Fruit fly (Drosophila melanogaster) whole organism, adult: ENCODE data around the gene spri.

Source experiments
- CG11617 ChIP-seq: fragments of 200-800 bp; sonication (Bioruptor generic); optimal IDR thresholded peaks from 2 replicates; lab custom pipeline; 2017; ENCODE audit warnings: mild to moderate bottlenecking, missing biosample characterization, missing genetic modification reagents, missing genetic modification characterization
- CG12768 ChIP-seq: fragments of 200-800 bp; sonication (Bioruptor generic); optimal IDR thresholded peaks from 2 replicates; lab custom pipeline; 2017; ENCODE audit warnings: missing biosample characterization, missing genetic modification characterization, mild to moderate bottlenecking, moderate library complexity, missing genetic modification reagents
- CG14711 ChIP-seq: fragments of 200-800 bp; sonication (Bioruptor generic); optimal IDR thresholded peaks from 2 replicates; lab custom pipeline; 2018; ENCODE audit warnings: missing biosample characterization, mild to moderate bottlenecking, missing genetic modification characterization, moderate library complexity
- CG1620 ChIP-seq: fragments of 200-800 bp; sonication (Bioruptor generic); optimal IDR thresholded peaks from 2 replicates; lab custom pipeline; 2016; ENCODE audit warnings: missing biosample characterization, missing genetic modification characterization
- CG33017 ChIP-seq: fragments of 200-800 bp; sonication (Bioruptor generic); optimal IDR thresholded peaks from 2 replicates; lab custom pipeline; 2018; ENCODE audit warnings: missing biosample characterization, mild to moderate bottlenecking, missing genetic modification characterization, moderate library complexity
- CG5204 ChIP-seq: fragments of 200-800 bp; sonication (Bioruptor generic); optimal IDR thresholded peaks from 2 replicates; lab custom pipeline; 2016; ENCODE audit warnings: missing biosample characterization, missing genetic modification characterization
- CG7045 ChIP-seq: fragments of 200-800 bp; sonication (Bioruptor generic); optimal IDR thresholded peaks from 2 replicates; lab custom pipeline; 2017; ENCODE audit warnings: missing biosample characterization, mild to moderate bottlenecking, missing genetic modification characterization
- CG7101 ChIP-seq: fragments of 200-800 bp; sonication (Bioruptor generic); optimal IDR thresholded peaks from 2 replicates; lab custom pipeline; 2018; ENCODE audit warnings: missing biosample characterization, mild to moderate bottlenecking, missing genetic modification characterization, moderate library complexity
- Clk ChIP-seq: fragments of 200-800 bp; sonication (Bioruptor generic); optimal IDR thresholded peaks from 2 replicates; lab custom pipeline; 2017; ENCODE audit warnings: missing biosample characterization, missing genetic modification characterization
- Crg-1 ChIP-seq: fragments of 200-800 bp; sonication (Bioruptor generic); optimal IDR thresholded peaks from 2 replicates; lab custom pipeline; 2016; ENCODE audit warnings: missing biosample characterization, missing genetic modification characterization
- Hr96 ChIP-seq: fragments of 200-800 bp; sonication (Bioruptor generic); optimal IDR thresholded peaks from 2 replicates; lab custom pipeline; 2016; ENCODE audit warnings: missing biosample characterization, missing genetic modification characterization
- Mnt ChIP-seq: fragments of 200-800 bp; sonication (Bioruptor generic); optimal IDR thresholded peaks from 2 replicates; lab custom pipeline; 2016; ENCODE audit warnings: missing biosample characterization, mild to moderate bottlenecking, missing genetic modification characterization
- bab1 ChIP-seq: fragments of 200-800 bp; sonication (Bioruptor generic); optimal IDR thresholded peaks from 3 replicates; lab custom pipeline; 2019; ENCODE audit warnings: missing biosample characterization, mild to moderate bottlenecking, missing genetic modification characterization, moderate library complexity
- cic ChIP-seq: fragments of 200-800 bp; sonication (Bioruptor generic); optimal IDR thresholded peaks from 2 replicates; lab custom pipeline; 2017; ENCODE audit warnings: missing biosample characterization, mild to moderate bottlenecking, missing genetic modification characterization, moderate library complexity
- cnc ChIP-seq, 2 experiments: fragments of >200 bp; optimal IDR thresholded peaks; 2 replicates each; lab custom pipeline; 2017
- kay ChIP-seq: fragments of 200-800 bp; sonication (Bioruptor generic); peaks from one replicate; lab custom pipeline; 2016; ENCODE audit warnings: missing biosample characterization, missing genetic modification characterization, borderline replicate concordance
- ovo ChIP-seq: fragments of 200-800 bp; sonication (Bioruptor generic); optimal IDR thresholded peaks from 2 replicates; lab custom pipeline; 2016; ENCODE audit warnings: missing biosample characterization, missing genetic modification characterization
- pad ChIP-seq: fragments of 200-800 bp; sonication (Bioruptor generic); optimal IDR thresholded peaks from 3 replicates; lab custom pipeline; 2017; ENCODE audit warnings: missing biosample characterization, missing genetic modification characterization, mild to moderate bottlenecking, moderate library complexity, missing genetic modification reagents
- tj ChIP-seq: fragments of 200-800 bp; sonication (Bioruptor generic); optimal IDR thresholded peaks from 3 replicates; lab custom pipeline; 2017; ENCODE audit warnings: missing biosample characterization, mild to moderate bottlenecking, missing genetic modification characterization, moderate library complexity
- toe ChIP-seq: fragments of 200-800 bp; sonication (Bioruptor generic); optimal IDR thresholded peaks from 2 replicates; lab custom pipeline; 2016; ENCODE audit warnings: missing biosample characterization, missing genetic modification characterization

Gene spri

DNA sequence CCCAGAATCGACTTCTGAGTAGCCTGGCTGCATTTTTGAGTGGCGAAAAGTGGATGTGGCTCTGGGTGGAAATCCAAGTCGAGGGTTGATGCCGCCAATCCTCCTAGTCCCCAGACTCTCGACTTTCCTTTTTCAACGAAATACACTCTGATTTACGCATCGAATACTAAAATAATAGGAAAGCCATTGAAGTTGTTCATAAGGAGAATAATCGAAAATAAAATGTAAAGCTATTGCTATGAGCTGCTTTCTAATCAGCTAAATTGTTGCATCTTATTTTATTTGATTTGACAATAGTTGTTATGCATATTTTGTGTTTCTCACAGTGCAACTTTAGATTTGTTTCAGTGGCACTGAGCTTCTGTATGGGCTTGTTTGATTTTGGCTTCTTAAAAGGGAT is 71.6 kb downstream of the spri start:
- TF ChIP-seq Clk (GFP tag; lab: Kevin White, UChicago) = no peak
- TF ChIP-seq CG1620 (GFP tag; lab: Kevin White, UChicago) = no peak
- no peak for TF ChIP-seq cic (GFP tag; lab: Kevin White, UChicago)
- no peak for TF ChIP-seq CG7045 (GFP tag; lab: Kevin White, UChicago)
- TF ChIP-seq cnc (optimal IDR thresholded peaks at IDR 0.05; lab: Kevin White, UChicago) = no peak

DNA sequence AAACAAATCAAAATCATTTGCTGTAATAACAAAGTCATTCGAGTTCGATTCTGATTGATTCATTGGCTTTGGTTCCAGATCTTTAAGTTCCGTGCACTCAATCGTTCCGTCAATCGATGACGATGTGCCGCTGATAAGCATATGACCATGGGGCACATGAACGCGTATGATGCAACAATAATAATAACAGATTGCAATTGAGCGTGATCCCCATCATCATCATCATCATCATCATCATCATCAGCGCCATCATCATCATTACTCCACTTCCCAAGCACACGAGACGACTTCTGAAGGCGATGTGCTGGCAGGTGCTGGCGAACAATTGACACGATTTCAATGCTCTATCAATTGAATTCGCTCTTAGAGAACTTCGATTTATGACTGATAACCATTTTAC is 88.9 kb downstream of the spri start:
- TF ChIP-seq CG7045 (GFP tag; lab: Kevin White, UChicago) = no peak
- TF ChIP-seq Hr96 (GFP tag; lab: Kevin White, UChicago) = no peak
- no peak for TF ChIP-seq Mnt (GFP tag; lab: Kevin White, UChicago)
- TF ChIP-seq cic (GFP tag; lab: Kevin White, UChicago) = no peak
- TF ChIP-seq CG5204 (GFP tag; lab: Kevin White, UChicago) = no peak
- TF ChIP-seq CG12768 = no peak
- TF ChIP-seq tj (GFP tag; lab: Kevin White, UChicago) = no peak
- no peak for TF ChIP-seq cnc (optimal IDR thresholded peaks at IDR 0.05; lab: Kevin White, UChicago)
- no peak for TF ChIP-seq CG14711 (tag; lab: Kevin White, UChicago)
- no peak for TF ChIP-seq Crg-1 (GFP tag; lab: Kevin White, UChicago)

DNA sequence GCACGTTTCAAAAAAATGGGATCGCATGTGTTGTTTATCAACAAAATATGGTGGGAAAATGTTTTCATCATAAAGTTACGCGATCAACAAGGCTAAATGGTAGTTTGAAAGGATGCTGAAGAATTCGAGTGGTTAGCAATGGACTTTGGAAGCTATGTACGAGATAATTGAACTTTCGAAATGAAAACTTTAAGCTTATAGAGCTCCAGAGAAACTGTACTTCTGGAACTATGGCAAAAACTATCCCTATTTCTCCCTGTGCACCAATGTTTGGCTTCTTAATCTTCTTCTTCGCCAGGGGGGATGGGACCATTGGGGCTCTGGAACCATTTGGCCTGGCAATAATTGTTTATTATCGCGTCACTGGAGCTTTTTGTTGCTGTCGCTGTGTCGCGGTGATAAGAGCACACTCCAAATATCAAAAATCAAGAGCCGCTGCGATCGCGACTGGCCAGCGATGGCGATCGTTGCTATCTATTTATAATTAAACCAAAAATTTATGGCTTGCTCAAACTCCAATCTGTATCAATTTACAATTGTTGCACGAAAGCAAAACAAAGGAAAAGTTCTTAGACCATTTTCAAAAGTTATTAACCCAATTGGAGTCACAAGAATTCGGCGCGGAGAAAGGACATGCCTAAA is 97.1 kb downstream of the spri start:
- TF ChIP-seq tj (GFP tag; lab: Kevin White, UChicago) (peak; percentile 44), CG12768 (peak; percentile 11), CG5204 (GFP tag; lab: Kevin White, UChicago) (no peak), CG11617 (GFP tag; lab: Kevin White, UChicago) (peak; percentile 78), bab1 (GFP tag; lab: Kevin White, UChicago) (no peak), pad (peak; percentile 52), cnc (optimal IDR thresholded peaks at IDR 0.05; lab: Kevin White, UChicago) (no peak), Crg-1 (GFP tag; lab: Kevin White, UChicago) (peak; percentile 24), Mnt (GFP tag; lab: Kevin White, UChicago) (peak; percentile 79), CG7045 (GFP tag; lab: Kevin White, UChicago) (peak; percentile 25), cic (GFP tag; lab: Kevin White, UChicago) (peak; percentile 14), CG33017 (peak; percentile 39), Clk (GFP tag; lab: Kevin White, UChicago) (no peak), ovo (GFP tag; lab: Kevin White, UChicago) (no peak), CG1620 (GFP tag; lab: Kevin White, UChicago) (no peak), CG7101 (tag; lab: Kevin White, UChicago) (peak; percentile 78), toe (GFP tag; lab: Kevin White, UChicago) (no peak), Hr96 (GFP tag; lab: Kevin White, UChicago) (peak; percentile 61), kay (GFP tag; lab: Kevin White, UChicago) (peak; percentile 62), CG14711 (tag; lab: Kevin White, UChicago) (peak; percentile 66)

DNA sequence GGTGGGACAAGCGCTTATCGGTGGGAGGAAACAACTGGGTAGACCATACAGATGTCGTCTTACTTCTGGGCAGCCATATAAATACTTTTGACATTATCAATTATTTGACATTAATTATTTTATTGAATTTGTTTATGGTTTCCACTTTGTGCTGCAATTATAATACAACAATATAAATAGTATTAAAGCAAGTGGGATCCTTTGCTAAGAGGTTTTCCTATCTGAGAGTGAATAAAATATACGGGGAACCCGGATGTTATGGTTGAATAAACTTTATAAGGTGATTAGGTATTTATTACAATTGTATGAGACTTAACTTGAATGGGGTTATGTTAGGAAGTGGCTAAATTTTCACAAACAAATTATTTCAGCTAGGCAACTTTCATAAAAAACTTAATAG is 98.1 kb downstream of the spri start, which contains the start of gene CG32687:
Gene CG32687, minus strand, starts transcription at position 101 of the 400 bp plus-strand sequence.
- TF ChIP-seq Hr96 (GFP tag; lab: Kevin White, UChicago) (no peak), CG12768 (no peak), pad (no peak), CG33017 (no peak), cnc (optimal IDR thresholded peaks at IDR 0.05; lab: Kevin White, UChicago) (no peak), toe (GFP tag; lab: Kevin White, UChicago) (no peak), cic (GFP tag; lab: Kevin White, UChicago) (no peak), CG1620 (GFP tag; lab: Kevin White, UChicago) (no peak), bab1 (GFP tag; lab: Kevin White, UChicago) (no peak), CG14711 (tag; lab: Kevin White, UChicago) (no peak), CG7045 (GFP tag; lab: Kevin White, UChicago) (no peak), Clk (GFP tag; lab: Kevin White, UChicago) (no peak), CG7101 (tag; lab: Kevin White, UChicago) (no peak), CG5204 (GFP tag; lab: Kevin White, UChicago) (no peak), Crg-1 (GFP tag; lab: Kevin White, UChicago) (no peak), tj (GFP tag; lab: Kevin White, UChicago) (no peak)

DNA sequence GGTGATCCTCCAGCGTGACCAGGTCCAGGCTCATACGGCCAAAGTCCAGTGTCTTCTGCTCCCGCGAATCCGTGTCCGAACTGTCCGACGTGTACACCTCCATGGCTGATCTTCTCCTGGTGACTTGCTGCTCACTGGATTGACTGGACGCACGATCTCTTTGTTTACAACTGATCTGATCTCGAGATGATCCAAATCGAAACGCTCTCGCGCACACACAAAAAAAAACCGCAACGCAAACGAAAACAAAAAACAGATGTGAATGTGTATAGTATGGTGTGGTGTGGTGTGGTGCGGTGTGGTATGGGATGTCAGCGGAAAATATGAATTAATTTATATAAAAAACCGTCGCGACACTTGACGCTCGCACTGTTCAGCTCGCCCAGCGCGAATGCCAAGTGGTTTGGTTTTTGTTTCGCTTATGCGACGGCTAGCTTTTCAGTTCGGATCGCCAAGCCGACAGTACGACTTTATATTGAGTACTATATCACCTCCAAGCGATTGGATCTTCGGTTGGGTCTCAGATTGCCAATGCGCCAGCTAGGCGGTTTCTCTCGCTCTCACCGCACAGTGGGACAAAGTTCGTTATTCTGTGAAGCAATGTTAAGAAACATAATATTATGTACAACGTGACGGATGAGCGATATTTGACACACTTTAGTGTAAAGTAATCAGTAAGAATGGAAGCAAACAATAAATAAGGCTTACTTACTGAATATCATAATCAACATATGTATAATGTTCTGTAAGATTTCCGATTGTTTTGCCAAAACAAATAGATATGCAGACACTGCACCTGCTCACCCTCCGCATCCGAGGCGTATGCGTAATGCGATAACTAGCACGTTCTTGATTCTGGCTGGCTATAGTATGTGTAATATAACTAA is 98.8 kb downstream of the spri start:
- peak; percentile 52 for TF ChIP-seq ovo (GFP tag; lab: Kevin White, UChicago)
- peak; percentile 39 for TF ChIP-seq Clk (GFP tag; lab: Kevin White, UChicago)
- peak; percentile 63 for TF ChIP-seq CG7045 (GFP tag; lab: Kevin White, UChicago)
- peak; percentile 92 for TF ChIP-seq CG11617 (GFP tag; lab: Kevin White, UChicago)
- TF ChIP-seq Crg-1 (GFP tag; lab: Kevin White, UChicago) = no peak
- peak; percentile 88 for TF ChIP-seq Hr96 (GFP tag; lab: Kevin White, UChicago)
- peak; percentile 4 for TF ChIP-seq CG1620 (GFP tag; lab: Kevin White, UChicago)
- peak; percentile 85 for TF ChIP-seq kay (GFP tag; lab: Kevin White, UChicago)
- peak; percentile 73 for TF ChIP-seq CG5204 (GFP tag; lab: Kevin White, UChicago)
- peak; percentile 69 for TF ChIP-seq pad
- peak; percentile 98 for TF ChIP-seq tj (GFP tag; lab: Kevin White, UChicago)
- peak; percentile 70 for TF ChIP-seq CG33017
- peak; percentile 65 for TF ChIP-seq CG14711 (tag; lab: Kevin White, UChicago)
- peak; percentile 65 for TF ChIP-seq toe (GFP tag; lab: Kevin White, UChicago)
- peak; percentile 68 for TF ChIP-seq bab1 (GFP tag; lab: Kevin White, UChicago)
- peak; percentile 85 for TF ChIP-seq cic (GFP tag; lab: Kevin White, UChicago)
- peak; percentile 88 for TF ChIP-seq Mnt (GFP tag; lab: Kevin White, UChicago)
- TF ChIP-seq CG12768 = peak; percentile 64
- no peak for TF ChIP-seq cnc (optimal IDR thresholded peaks at IDR 0.05; lab: Kevin White, UChicago)
- peak; percentile 90 for TF ChIP-seq CG7101 (tag; lab: Kevin White, UChicago)
